Worm (Caenorhabditis elegans) whole organism, L4 larva: ENCODE data around the gene pde-3.

Experiments used
- F37D6.2 ChIP-seq: sonication (generic microtip); optimal IDR thresholded peaks from 2 replicates; lab custom pipeline; 2016; ENCODE audit warnings: mild to moderate bottlenecking, missing genetic modification characterization, missing compliant biosample characterization
- ama-1 ChIP-seq: fragments of 150-350 bp; optimal IDR thresholded peaks from 2 replicates; lab custom pipeline; 2014; ENCODE audit warnings: inconsistent platforms, mixed read lengths
- dmd-8 ChIP-seq: fragments of 200-800 bp; sonication (Bioruptor generic); IDR thresholded peaks from 2 replicates; pipeline ENCODE4 v1.3.6; 2022; ENCODE audit warnings: missing genetic modification characterization, missing compliant biosample characterization
- lin-29 ChIP-seq: fragments of 200-800 bp; sonication (Bioruptor generic); IDR thresholded peaks from 2 replicates; pipeline ENCODE4 v1.3.6; 2022; ENCODE audit warnings: missing genetic modification reagents, missing genetic modification characterization, missing compliant biosample characterization
- lsy-2 ChIP-seq, 2 experiments: fragments of 150-350 bp in 1 of 2; sonication (generic microtip) in 1 of 2; optimal IDR thresholded peaks; 2 replicates each; lab custom pipeline; 2014 to 2017; ENCODE audit warnings: missing biosample characterization in 2 of 2, missing genetic modification characterization in 2 of 2
- mep-1 ChIP-seq: fragments of 150-350 bp; sonication (generic microtip); optimal IDR thresholded peaks from 3 replicates; lab custom pipeline; 2014; ENCODE audit warnings: missing biosample characterization, missing genetic modification characterization
- nhr-6 ChIP-seq: fragments of 150-350 bp; optimal IDR thresholded peaks from 2 replicates; lab custom pipeline; 2014; ENCODE audit warnings: missing biosample characterization, missing genetic modification characterization

DNA sequence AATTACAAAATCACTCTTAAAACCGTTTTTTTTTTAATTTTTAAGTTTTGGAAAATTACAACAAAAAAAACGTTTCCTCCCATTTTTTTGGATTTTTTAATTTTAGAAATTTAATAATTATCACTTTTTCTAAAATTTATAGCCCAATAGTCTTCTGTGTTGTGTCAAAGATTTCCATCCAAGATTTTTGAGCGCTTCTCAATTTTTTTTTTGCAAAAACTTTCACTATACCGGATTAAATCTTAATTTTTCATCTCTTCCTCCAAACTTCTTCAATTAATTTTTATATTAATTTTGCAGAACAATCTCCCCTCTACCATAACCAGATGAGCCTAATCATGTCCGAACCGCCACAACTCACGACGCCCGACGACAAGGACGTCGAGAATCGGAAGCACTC lies 17.3 kb upstream of the pde-3 start, which contains the start of gene cog-1:
- no peak for TF ChIP-seq lin-29
- no peak for TF ChIP-seq dmd-8 (GFP tag; lab: Robert Waterston, UW)
- no peak for TF ChIP-seq lsy-2 (tag; optimal IDR thresholded peaks at IDR 0.05; lab: Kevin White, UChicago)
- TF ChIP-seq F37D6.2 (tag; lab: Kevin White, UChicago) = no peak
- no peak for TF ChIP-seq ama-1 (lab: Kevin White, UChicago)
- no peak for TF ChIP-seq nhr-6 (tag; lab: Kevin White, UChicago)
- no peak for TF ChIP-seq mep-1 (tag; lab: Kevin White, UChicago)
